Worm (Caenorhabditis elegans): ENCODE data around the gene srw-54.

DNA sequence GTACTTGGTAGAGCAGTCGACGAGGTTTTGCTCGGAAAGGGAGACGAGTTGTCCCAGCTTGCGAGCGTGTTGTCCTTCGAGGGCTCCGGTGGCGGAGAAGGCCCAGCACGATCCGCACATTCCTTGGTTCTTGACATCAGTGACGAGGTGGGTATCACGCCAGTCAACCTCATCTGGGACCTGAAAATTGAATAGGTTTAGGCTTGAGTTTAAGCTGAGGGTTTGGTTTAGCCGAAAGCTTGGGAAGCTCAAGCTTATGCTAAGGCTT lies 17.4 kb upstream of the srw-54 start:
- no peak for TF ChIP-seq nhr-12 (tag; optimal IDR thresholded peaks at IDR 0.05)
- TF ChIP-seq egl-13 (tag; optimal IDR thresholded peaks at IDR 0.05) = no peak
- no peak for TF ChIP-seq nhr-20 (tag; optimal IDR thresholded peaks at IDR 0.05)
- no peak for TF ChIP-seq tbx-2 (tag; optimal IDR thresholded peaks at IDR 0.05)
- TF ChIP-seq unc-130 (tag; optimal IDR thresholded peaks at IDR 0.05) = no peak
- TF ChIP-seq egl-27 (tag; optimal IDR thresholded peaks at IDR 0.05) = no peak
- TF ChIP-seq ama-1 (optimal IDR thresholded peaks at IDR 0.05) = peak; percentile 6
- TF ChIP-seq nhr-11 (tag; optimal IDR thresholded peaks at IDR 0.05) = no peak
- TF ChIP-seq lir-3 (tag; optimal IDR thresholded peaks at IDR 0.05; ENCODE audit: poor library complexity) = no peak
